Worm (Caenorhabditis elegans): Measurements from ENCODE around the gene R02E12.4.

DNA sequence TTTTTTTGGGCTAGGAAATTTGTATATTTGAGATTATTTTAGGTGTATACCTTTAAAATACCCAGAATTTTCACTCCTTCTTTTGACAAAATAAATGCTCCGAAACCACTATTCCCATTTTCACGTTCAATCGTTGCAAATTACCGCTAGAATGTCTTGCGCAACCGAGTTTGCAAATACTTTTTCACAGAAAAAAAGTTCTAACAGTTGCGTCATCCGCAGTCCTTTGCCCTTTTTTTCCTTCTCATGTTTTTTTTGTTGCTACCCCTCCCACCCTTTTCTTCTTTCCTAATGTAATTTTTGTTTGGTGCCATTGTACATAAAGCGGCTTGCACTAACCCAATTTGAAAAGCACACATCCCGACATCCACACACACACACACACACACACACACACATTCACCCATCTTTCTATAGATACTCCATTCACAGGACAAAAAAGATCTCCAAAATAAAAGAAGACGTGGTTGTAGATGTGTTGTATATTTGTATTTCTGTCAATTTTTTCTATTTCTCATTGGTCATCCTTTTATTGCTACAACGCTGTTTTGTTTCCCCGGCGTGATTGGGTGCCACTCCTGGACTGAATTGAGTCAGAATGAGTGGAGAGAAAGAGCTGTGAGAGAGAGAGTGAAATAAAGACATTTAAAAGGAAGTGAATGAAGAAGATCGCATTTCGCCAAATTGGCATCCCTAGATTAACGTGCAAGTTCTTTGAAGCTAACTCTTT lies 47.5 kb upstream of the R02E12.4 start:
- TF ChIP-seq ets-7 (tag; optimal IDR thresholded peaks at IDR 0.05) (no peak), tbx-11 (GFP tag; IDR thresholded peaks at IDR 0.05) (no peak), aly-1 (tag; optimal IDR thresholded peaks at IDR 0.05) (no peak), ama-1 (optimal IDR thresholded peaks at IDR 0.05) (no peak), tra-4 (tag; optimal IDR thresholded peaks at IDR 0.05) (no peak), ceh-13 (GFP tag; optimal IDR thresholded peaks at IDR 0.05) (no peak), flt-1 (GFP tag; IDR thresholded peaks at IDR 0.05) (no peak), F13C5.2 (tag; optimal IDR thresholded peaks at IDR 0.05) (no peak), sea-1 (GFP tag; conservative IDR thresholded peaks at IDR 0.05) (no peak)
